Fruit fly (Drosophila melanogaster) whole organism, embryonic: ENCODE results near the gene CG14131.

Source experiments
- Aef1 ChIP-seq: fragments of 200-800 bp; sonication (Bioruptor generic); IDR thresholded peaks from 3 replicates; pipeline ENCODE4 v1.3.6; 2022; ENCODE audit warnings: missing biosample characterization, missing genetic modification characterization
- CG1024 ChIP-seq: fragments of 200-800 bp; sonication (Bioruptor generic); IDR thresholded peaks from 2 replicates; pipeline ENCODE4 v1.3.6; 2022; ENCODE audit warnings: missing biosample characterization, missing genetic modification characterization
- CG10565 ChIP-seq: fragments of 200-800 bp; sonication (Bioruptor generic); optimal IDR thresholded peaks from 3 replicates; lab custom pipeline; 2016; ENCODE audit warnings: missing biosample characterization, mild to moderate bottlenecking, missing genetic modification characterization
- CG10959 ChIP-seq: fragments of 200-800 bp; sonication (Bioruptor generic); IDR thresholded peaks from 2 replicates; pipeline ENCODE4 v1.3.6; 2022; ENCODE audit warnings: missing biosample characterization, missing genetic modification characterization
- CG1233 ChIP-seq: fragments of 200-800 bp; sonication (Bioruptor generic); optimal IDR thresholded peaks from 4 replicates; lab custom pipeline; 2018; ENCODE audit warnings: missing biosample characterization, mild to moderate bottlenecking, missing genetic modification characterization
- CG13424 ChIP-seq: fragments of 200-800 bp; sonication (Bioruptor generic); optimal IDR thresholded peaks from 2 replicates; lab custom pipeline; 2019; ENCODE audit warnings: missing biosample characterization, mild to moderate bottlenecking, missing genetic modification characterization, moderate library complexity
- CG14710 ChIP-seq: fragments of 200-800 bp; sonication (Bioruptor generic); optimal IDR thresholded peaks from 3 replicates; lab custom pipeline; 2019; ENCODE audit warnings: missing biosample characterization, mild to moderate bottlenecking, missing genetic modification characterization, moderate library complexity
- CG1529 ChIP-seq: fragments of 200-800 bp; sonication (Bioruptor generic); optimal IDR thresholded peaks from 3 replicates; lab custom pipeline; 2018; ENCODE audit warnings: missing biosample characterization, missing genetic modification characterization
- CG17359 ChIP-seq: fragments of 200-800 bp; sonication (Bioruptor generic); optimal IDR thresholded peaks from 3 replicates; lab custom pipeline; 2018; ENCODE audit warnings: missing biosample characterization, mild to moderate bottlenecking, missing genetic modification characterization, moderate library complexity
- CG17912 ChIP-seq: fragments of 200-800 bp; sonication (Bioruptor generic); optimal IDR thresholded peaks from 2 replicates; lab custom pipeline; 2018; ENCODE audit warnings: missing biosample characterization, mild to moderate bottlenecking, missing genetic modification characterization
- CG1792 ChIP-seq: fragments of 200-800 bp; sonication (Bioruptor generic); optimal IDR thresholded peaks from 2 replicates; lab custom pipeline; 2016; ENCODE audit warnings: missing biosample characterization, missing genetic modification characterization
- CG2202 ChIP-seq: fragments of 200-800 bp; sonication (Bioruptor generic); optimal IDR thresholded peaks from 2 replicates; lab custom pipeline; 2018; ENCODE audit warnings: missing biosample characterization, mild to moderate bottlenecking, missing genetic modification characterization
- CG32532 ChIP-seq: fragments of 200-800 bp; sonication (Bioruptor generic); IDR thresholded peaks from 2 replicates; pipeline ENCODE4 v1.3.6; 2022; ENCODE audit warnings: missing biosample characterization, missing genetic modification characterization
- CG6813 ChIP-seq: fragments of 200-800 bp; sonication (Bioruptor generic); optimal IDR thresholded peaks from 2 replicates; lab custom pipeline; 2017; ENCODE audit warnings: missing biosample characterization, missing genetic modification characterization, mild to moderate bottlenecking, moderate library complexity, missing genetic modification reagents
- CG6854 ChIP-seq: fragments of 200-800 bp; sonication (Bioruptor generic); optimal IDR thresholded peaks from 3 replicates; lab custom pipeline; 2017; ENCODE audit warnings: missing biosample characterization, mild to moderate bottlenecking, missing genetic modification characterization
- CG8281 ChIP-seq: fragments of 200-800 bp; sonication (Bioruptor generic); optimal IDR thresholded peaks from 2 replicates; lab custom pipeline; 2018; ENCODE audit warnings: missing biosample characterization, mild to moderate bottlenecking, missing genetic modification characterization, moderate library complexity
- CG8359 ChIP-seq: fragments of 200-800 bp; sonication (Bioruptor generic); optimal IDR thresholded peaks from 2 replicates; lab custom pipeline; 2017; ENCODE audit warnings: missing biosample characterization, mild to moderate bottlenecking, missing genetic modification characterization, borderline replicate concordance
- CG8388 ChIP-seq: fragments of 200-800 bp; sonication (Bioruptor generic); optimal IDR thresholded peaks from 2 replicates; lab custom pipeline; 2019; ENCODE audit warnings: missing biosample characterization, mild to moderate bottlenecking, missing genetic modification characterization, moderate library complexity
- CG9817 ChIP-seq: fragments of 200-800 bp; sonication (Bioruptor generic); optimal IDR thresholded peaks from 2 replicates; lab custom pipeline; 2018; ENCODE audit warnings: missing biosample characterization, mild to moderate bottlenecking, missing genetic modification characterization, moderate library complexity
- D19A ChIP-seq: fragments of 200-800 bp; optimal IDR thresholded peaks from 3 replicates; lab custom pipeline; 2019; ENCODE audit warnings: missing biosample characterization, mild to moderate bottlenecking, missing genetic modification characterization, moderate library complexity
- Ets97D ChIP-seq: fragments of 200-800 bp; sonication (Bioruptor generic); optimal IDR thresholded peaks from 3 replicates; lab custom pipeline; 2016; ENCODE audit warnings: missing biosample characterization, missing genetic modification characterization
- Hr51 ChIP-seq, 2 experiments: fragments of 200-800 bp; sonication (Bioruptor generic); optimal IDR thresholded peaks; 2 replicates in 1 of 2; 3 replicates in 1 of 2; lab custom pipeline; 2016 to 2018; ENCODE audit warnings: missing biosample characterization in 2 of 2, missing genetic modification characterization in 2 of 2, mild to moderate bottlenecking in 1 of 2, moderate library complexity in 1 of 2
- Optix ChIP-seq: fragments of 200-800 bp; sonication (Bioruptor generic); IDR thresholded peaks from 3 replicates; pipeline ENCODE4 v1.3.6; 2022; ENCODE audit warnings: missing biosample characterization, missing genetic modification characterization
- Ptx1 ChIP-seq: fragments of 200-800 bp; sonication (Bioruptor generic); IDR thresholded peaks from 2 replicates; pipeline ENCODE4 v1.3.6; 2022; ENCODE audit warnings: missing biosample characterization, missing genetic modification characterization
- Sry-δ ChIP-seq: fragments of 200-800 bp; sonication (Bioruptor generic); optimal IDR thresholded peaks from 2 replicates; lab custom pipeline; 2016; ENCODE audit warnings: missing biosample characterization, missing genetic modification characterization
- ase ChIP-seq: fragments of 200-800 bp; sonication (Bioruptor generic); IDR thresholded peaks from 3 replicates; pipeline ENCODE4 v1.3.6; 2022; ENCODE audit warnings: missing biosample characterization, missing genetic modification characterization
- chif ChIP-seq, 2 experiments: fragments of 200-800 bp; sonication (Bioruptor generic); optimal IDR thresholded peaks; 3 replicates each; lab custom pipeline; 2016; ENCODE audit warnings: missing biosample characterization in 2 of 2, missing genetic modification characterization in 2 of 2
- chn ChIP-seq: fragments of 200-800 bp; sonication (Bioruptor generic); optimal IDR thresholded peaks from 2 replicates; lab custom pipeline; 2016; ENCODE audit warnings: missing biosample characterization, missing genetic modification characterization
- ci ChIP-seq: fragments of 200-800 bp; sonication (Bioruptor generic); IDR thresholded peaks from 3 replicates; pipeline ENCODE4 v1.3.6; 2022; ENCODE audit warnings: missing biosample characterization, missing genetic modification characterization
- croc ChIP-seq: fragments of 200-800 bp; sonication (Bioruptor generic); conservative IDR thresholded peaks from 3 replicates; pipeline ENCODE4 v1.3.6; 2022; ENCODE audit warnings: missing biosample characterization, missing genetic modification characterization
- danr ChIP-seq: fragments of 200-800 bp; sonication (Bioruptor generic); IDR thresholded peaks from 2 replicates; pipeline ENCODE4 v1.3.6; 2022; ENCODE audit warnings: missing biosample characterization, missing genetic modification characterization
- dmrt99B ChIP-seq: fragments of 200-800 bp; sonication (Bioruptor generic); optimal IDR thresholded peaks from 2 replicates; lab custom pipeline; 2018; ENCODE audit warnings: missing biosample characterization, mild to moderate bottlenecking, missing genetic modification characterization, moderate library complexity
- eyg ChIP-seq: fragments of 200-800 bp; sonication (Bioruptor generic); optimal IDR thresholded peaks from 3 replicates; lab custom pipeline; 2016; ENCODE audit warnings: missing biosample characterization, missing genetic modification characterization
- fd64A ChIP-seq: fragments of 200-800 bp; sonication (Bioruptor generic); optimal IDR thresholded peaks from 3 replicates; lab custom pipeline; 2018; ENCODE audit warnings: missing biosample characterization, mild to moderate bottlenecking, missing genetic modification characterization
- fd96Cb ChIP-seq: fragments of 200-800 bp; sonication (Bioruptor generic); optimal IDR thresholded peaks from 2 replicates; lab custom pipeline; 2018; ENCODE audit warnings: missing biosample characterization, mild to moderate bottlenecking, missing genetic modification characterization, moderate library complexity
- hkb ChIP-seq, 2 experiments: fragments of 200-800 bp in 1 of 2; fragments of >200 bp in 1 of 2; sonication (Bioruptor generic) in 1 of 2; IDR thresholded peaks in 1 of 2; optimal IDR thresholded peaks in 1 of 2; 2 replicates each; pipeline versions ENCODE4 v1.3.6 to Lab custom; 2017 to 2022; ENCODE audit warnings: missing biosample characterization in 1 of 2, missing genetic modification characterization in 1 of 2
- ind ChIP-seq: fragments of 200-800 bp; sonication (Bioruptor generic); optimal IDR thresholded peaks from 3 replicates; lab custom pipeline; 2016; ENCODE audit warnings: missing biosample characterization, missing genetic modification characterization
- lab ChIP-seq: fragments of 200-800 bp; sonication (Bioruptor generic); optimal IDR thresholded peaks from 3 replicates; lab custom pipeline; 2017; ENCODE audit warnings: missing biosample characterization, missing genetic modification characterization, mild to moderate bottlenecking, moderate library complexity, missing genetic modification reagents
- p53 ChIP-seq: fragments of 200-800 bp; sonication (Bioruptor generic); optimal IDR thresholded peaks from 2 replicates; lab custom pipeline; 2016; ENCODE audit warnings: missing biosample characterization, missing genetic modification characterization
- pan ChIP-seq, 4 experiments: fragments of >200 bp in 3 of 4; fragments of 200-800 bp in 1 of 4; sonication (Bioruptor generic) in 1 of 4; optimal IDR thresholded peaks in 3 of 4; IDR thresholded peaks in 1 of 4; 2 replicates each; pipeline versions ENCODE4 v1.3.6 to Lab custom; 2017 to 2022; ENCODE audit warnings: missing biosample characterization in 2 of 4, missing genetic modification characterization in 2 of 4, mixed read lengths in 1 of 4
- sim ChIP-seq: fragments of 200-800 bp; sonication (Bioruptor generic); IDR thresholded peaks from 2 replicates; pipeline ENCODE4 v1.3.6; 2022; ENCODE audit warnings: missing biosample characterization, missing genetic modification characterization
- tap ChIP-seq: fragments of 200-800 bp; optimal IDR thresholded peaks from 3 replicates; lab custom pipeline; 2019; ENCODE audit warnings: missing biosample characterization, mild to moderate bottlenecking, missing genetic modification characterization, moderate library complexity
- tio ChIP-seq: fragments of 200-800 bp; sonication (Bioruptor generic); optimal IDR thresholded peaks from 2 replicates; lab custom pipeline; 2017; ENCODE audit warnings: missing biosample characterization, missing genetic modification characterization, inconsistent platforms
- trem ChIP-seq: fragments of 200-800 bp; optimal IDR thresholded peaks from 3 replicates; lab custom pipeline; 2019; ENCODE audit warnings: missing biosample characterization, mild to moderate bottlenecking, missing genetic modification characterization, moderate library complexity
- ttk ChIP-seq: fragments of 200-800 bp; sonication (Bioruptor generic); IDR thresholded peaks from 2 replicates; pipeline ENCODE4 v2.1.2; 2022; ENCODE audit warnings: missing biosample characterization, missing genetic modification characterization
- vfl ChIP-seq: fragments of 200-800 bp; sonication (Bioruptor generic); optimal IDR thresholded peaks from 2 replicates; lab custom pipeline; 2016; ENCODE audit warnings: missing biosample characterization, missing genetic modification characterization

The CG14131 gene

DNA sequence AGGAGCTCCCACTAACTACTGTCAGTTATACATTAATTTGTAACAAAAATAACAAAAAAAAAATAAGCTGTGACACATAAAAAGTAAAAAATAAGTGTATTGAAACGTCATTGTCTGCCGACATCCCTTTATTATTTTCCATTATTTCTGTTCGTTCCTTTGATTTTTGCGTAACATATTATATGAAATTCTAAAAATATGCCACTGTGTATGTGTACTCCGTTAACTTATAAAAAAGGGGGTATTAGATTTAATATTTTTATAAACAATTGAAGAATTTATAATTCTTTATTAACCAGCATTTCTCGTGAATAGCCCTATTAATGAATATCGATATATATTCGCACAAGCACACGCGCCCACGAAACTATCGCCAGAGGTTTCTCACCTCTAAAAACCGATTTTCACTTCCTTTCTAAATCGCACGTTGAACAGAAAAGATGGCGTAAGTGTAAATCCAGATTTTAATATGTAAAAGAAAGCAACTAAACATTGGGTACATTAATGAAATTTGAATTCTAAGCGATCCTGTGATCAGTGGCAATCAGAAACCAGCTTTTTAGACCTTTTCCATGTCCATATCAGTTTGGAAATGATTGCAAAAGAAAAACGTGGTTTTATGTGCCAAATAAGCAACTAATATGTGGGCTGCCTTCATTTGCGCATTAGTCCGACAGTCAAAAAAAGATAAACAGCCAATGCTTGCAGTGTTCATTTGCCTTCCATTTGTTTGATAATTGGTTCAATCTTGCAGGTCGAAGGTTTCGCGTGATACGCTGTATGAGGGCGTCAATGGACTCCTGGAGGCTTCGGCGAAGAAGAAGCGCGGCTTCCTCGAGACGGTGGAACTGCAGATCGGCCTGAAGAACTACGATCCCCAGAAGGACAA lies 45.8 kb downstream of the CG14131 start, which contains the start of gene RpL10Ab (continued):
- TF ChIP-seq CG2202 (tag; lab: Kevin White, UChicago) (no peak), CG10565 (GFP tag; lab: Kevin White, UChicago) (no peak), danr (GFP tag; lab: Robert Waterston, UW) (peak; percentile 54; the same call in 1 of the 2 replicates), CG6854 (no peak), CG17359 (tag; lab: Kevin White, UChicago) (peak; percentile 31), p53 (GFP tag; lab: Kevin White, UChicago) (no peak), Hr51 (GFP tag; optimal IDR thresholded peaks at IDR 0.05; lab: Kevin White, UChicago) (peak; percentile 4 to 38), ci (GFP tag; lab: Robert Waterston, UW) (peak; percentile 92), CG8359 (GFP tag; lab: Kevin White, UChicago) (no peak), ttk (GFP tag; lab: Robert Waterston, UW) (peak; percentile 48; the same call in 1 of the 2 replicates), CG1233 (GFP tag; lab: Kevin White, UChicago) (peak; percentile 51), Ptx1 (GFP tag; lab: Robert Waterston, UW) (peak; percentile 74), hkb (optimal IDR thresholded peaks at IDR 0.05; lab: Kevin White, UChicago) (no peak), hkb (GFP tag; IDR thresholded peaks at IDR 0.05; lab: Robert Waterston, UW) (no peak), CG9817 (tag; lab: Kevin White, UChicago) (peak; percentile 76), sim (GFP tag; lab: Robert Waterston, UW) (no peak), chn (GFP tag; lab: Kevin White, UChicago) (no peak), fd64A (GFP tag; lab: Kevin White, UChicago) (peak; percentile 38), CG8388 (peak; percentile 50), D19A (tag; lab: Kevin White, UChicago) (peak; percentile 33), eyg (GFP tag; lab: Kevin White, UChicago) (no peak), CG10959 (no peak; the same call in none of the 2 replicates), CG17912 (GFP tag; lab: Kevin White, UChicago) (peak; percentile 88), CG8281 (tag; lab: Kevin White, UChicago) (no peak), CG1792 (GFP tag; lab: Kevin White, UChicago) (no peak), Sry-δ (peak; percentile 84), Aef1 (GFP tag; lab: Robert Waterston, UW) (peak; percentile 32; the same call in 1 of the 3 replicates), CG14710 (tag; lab: Kevin White, UChicago) (peak; percentile 71), fd96Cb (tag; lab: Kevin White, UChicago) (peak; percentile 26), CG1024 (peak; percentile 60; the same call in 1 of the 2 replicates), Optix (GFP tag; lab: Robert Waterston, UW) (peak; percentile 50; the same call in 1 of the 3 replicates), ind (GFP tag; lab: Kevin White, UChicago) (peak; percentile 71), dmrt99B (peak; percentile 70), trem (peak; percentile 79), ase (GFP tag; lab: Robert Waterston, UW) (peak; percentile 44; the same call in 2 of the 3 replicates), croc (GFP tag; lab: Robert Waterston, UW) (peak; percentile 53; the same call in 2 of the 3 replicates), CG1529 (no peak), pan (optimal IDR thresholded peaks at IDR 0.05; lab: Kevin White, UChicago) (no peak), pan (GFP tag; optimal IDR thresholded peaks at IDR 0.05 in 1 of 2, IDR thresholded peaks at IDR 0.05 in 1 of 2) (peak in 1 of 2 experiments; percentile 64), CG32532 (GFP tag; lab: Robert Waterston, UW) (peak; percentile 78), CG13424 (tag; lab: Kevin White, UChicago) (peak; percentile 61), Ets97D (GFP tag; lab: Kevin White, UChicago) (peak; percentile 97), vfl (GFP tag; lab: Kevin White, UChicago) (no peak), chif (GFP tag; optimal IDR thresholded peaks at IDR 0.05; lab: Kevin White, UChicago) (peak in 1 of 2 experiments; percentile 17), lab (peak; percentile 82), tap (tag; lab: Kevin White, UChicago) (no peak), tio (peak; percentile 64), CG6813 (peak; percentile 49)
